Fruit fly (Drosophila melanogaster): ENCODE measurements around the gene osp.

- TF ChIP-seq Mnt (GFP tag; optimal IDR thresholded peaks at IDR 0.05) (no peak), kay (GFP tag; ENCODE audit: borderline replicate concordance) (no peak), bab1 (GFP tag; optimal IDR thresholded peaks at IDR 0.05) (no peak), toe (GFP tag; optimal IDR thresholded peaks at IDR 0.05) (no peak), ovo (GFP tag; optimal IDR thresholded peaks at IDR 0.05) (no peak), cic (GFP tag; optimal IDR thresholded peaks at IDR 0.05) (no peak)
These were observed 112.0 kb downstream of the osp start for dm6 chr2L:14577167-14577566.
